Worm (Caenorhabditis elegans): Measurements from ENCODE around the gene srv-30.

The srv-30 gene

DNA sequence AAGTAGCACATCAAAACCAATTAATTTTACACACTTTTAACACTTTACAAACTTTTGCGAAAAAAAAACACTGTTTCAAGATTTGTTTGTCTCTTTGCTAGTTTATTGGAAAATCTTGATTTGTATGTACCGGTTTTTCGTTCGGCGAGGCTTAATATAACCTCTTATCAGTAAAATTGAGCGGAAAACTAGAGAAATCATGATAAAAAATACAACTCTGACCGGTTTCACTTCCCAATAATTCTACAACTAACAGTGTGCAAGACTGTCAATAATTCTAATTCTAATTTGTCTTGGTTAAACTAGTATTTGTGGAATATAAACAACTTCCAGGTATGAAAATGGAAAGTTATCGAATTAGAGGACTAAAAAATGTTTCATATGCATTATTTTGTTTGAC, 47.4 kb downstream of the srv-30 start, which contains the start of gene C49A9.3:
C49A9.3 (plus strand) TSS at position 212 of the 400 bp plus-strand sequence.
- TF ChIP-seq him-1 (tag; optimal IDR thresholded peaks at IDR 0.05) (no peak), W03F9.2 (tag; optimal IDR thresholded peaks at IDR 0.05) (no peak), dao-5 (tag; optimal IDR thresholded peaks at IDR 0.05) (no peak)

DNA sequence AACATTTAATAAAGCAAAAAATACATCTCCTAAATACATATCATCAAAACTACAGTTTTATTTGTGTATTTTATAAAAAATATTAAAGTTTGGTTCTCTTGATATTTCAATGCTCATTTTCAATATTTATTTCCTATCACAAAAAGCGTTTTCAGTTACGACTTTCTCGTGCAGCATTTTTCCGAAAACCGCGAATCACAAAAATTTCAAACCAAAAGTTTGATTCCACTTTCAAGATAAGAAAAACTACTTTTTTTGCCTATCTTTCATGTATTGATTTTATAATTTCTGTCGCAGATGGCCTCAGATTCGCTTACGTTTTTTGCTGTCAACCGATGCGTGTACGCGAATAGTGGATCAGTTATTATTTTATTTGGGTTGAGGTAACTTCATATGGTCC, 49.8 kb downstream of the srv-30 start, which contains the start of gene C49A9.4:
C49A9.4 (plus strand) TSS at position 265 of the 400 bp plus-strand sequence.
- no peak for TF ChIP-seq dao-5 (tag; optimal IDR thresholded peaks at IDR 0.05)
- no peak for TF ChIP-seq him-1 (tag; optimal IDR thresholded peaks at IDR 0.05)
- TF ChIP-seq W03F9.2 (tag; optimal IDR thresholded peaks at IDR 0.05) = no peak

DNA sequence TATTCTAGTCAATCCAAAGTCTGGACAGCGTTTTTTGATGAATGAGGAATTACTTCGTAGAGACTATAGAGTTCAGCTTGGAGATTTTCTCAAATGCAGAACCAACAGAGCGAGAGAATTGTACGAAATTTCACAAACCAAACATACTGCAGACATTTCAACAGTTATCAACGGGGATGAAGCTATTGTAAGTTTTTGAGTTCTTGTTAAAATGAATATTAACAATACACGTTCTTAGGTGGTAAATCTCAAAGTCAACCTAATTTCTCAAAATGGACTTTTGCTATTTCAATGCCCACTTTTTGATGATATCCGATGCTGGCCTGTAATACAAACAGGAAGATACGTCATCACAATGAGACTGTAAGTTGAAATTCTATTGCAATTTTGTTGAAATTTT, 51.7 kb downstream of the srv-30 start:
- TF ChIP-seq him-1 (tag; optimal IDR thresholded peaks at IDR 0.05) (no peak), dao-5 (tag; optimal IDR thresholded peaks at IDR 0.05) (no peak), W03F9.2 (tag; optimal IDR thresholded peaks at IDR 0.05) (no peak)

All from whole organism, L4/young adult.